Fruit fly (Drosophila melanogaster): ENCODE results near the gene CG8475.

dm6 chr2L:8170600-8171182 is 26.0 kb downstream of the CG8475 start:
- TF ChIP-seq CG8478 (optimal IDR thresholded peaks at IDR 0.05) (no peak), CTCF (optimal IDR thresholded peaks at IDR 0.05) (no peak)

All from S2 (cell line).